Fruit fly (Drosophila melanogaster) whole organism, prepupa: ENCODE results near the gene CG9986.

ENCODE experiments used
- CG10631 ChIP-seq: fragments of 200-800 bp; sonication (Bioruptor generic); optimal IDR thresholded peaks from 2 replicates; lab custom pipeline; 2016; ENCODE audit warnings: missing biosample characterization, missing genetic modification characterization
- CG11294 ChIP-seq: fragments of 200-800 bp; sonication (Bioruptor generic); IDR thresholded peaks from 2 replicates; pipeline ENCODE4 v1.3.6; 2022; ENCODE audit warnings: missing biosample characterization, missing genetic modification characterization
- CG11762 ChIP-seq: fragments of 200-800 bp; sonication (Bioruptor generic); optimal IDR thresholded peaks from 3 replicates; lab custom pipeline; 2016; ENCODE audit warnings: missing biosample characterization, missing genetic modification characterization; ENCODE audit not compliant: insufficient read depth
- CG15336 ChIP-seq: fragments of 200-800 bp; sonication (Bioruptor generic); IDR thresholded peaks from 2 replicates; pipeline ENCODE4 v1.3.6; 2022; ENCODE audit warnings: missing biosample characterization, missing genetic modification characterization
- CG1621 ChIP-seq: fragments of 200-800 bp; sonication (Bioruptor generic); optimal IDR thresholded peaks from 3 replicates; lab custom pipeline; 2018; ENCODE audit warnings: missing biosample characterization, mild to moderate bottlenecking, missing genetic modification characterization
- CG16779 ChIP-seq: fragments of 200-800 bp; sonication (Bioruptor generic); optimal IDR thresholded peaks from 3 replicates; lab custom pipeline; 2017; ENCODE audit warnings: missing biosample characterization, mild to moderate bottlenecking, missing genetic modification characterization
- CG32006 ChIP-seq: fragments of 200-800 bp; sonication (Bioruptor generic); optimal IDR thresholded peaks from 3 replicates; lab custom pipeline; 2017; ENCODE audit warnings: missing biosample characterization, mild to moderate bottlenecking, missing genetic modification characterization
- CG3919 ChIP-seq: fragments of 200-800 bp; sonication (Bioruptor generic); optimal IDR thresholded peaks from 3 replicates; lab custom pipeline; 2016; ENCODE audit warnings: missing biosample characterization, missing genetic modification characterization
- CG6163 ChIP-seq: fragments of 200-800 bp; sonication (Bioruptor generic); IDR thresholded peaks from 3 replicates; pipeline ENCODE4 v1.3.6; 2022; ENCODE audit warnings: missing biosample characterization, missing genetic modification characterization
- CG6276 ChIP-seq: fragments of 200-800 bp; sonication (Bioruptor generic); optimal IDR thresholded peaks from 2 replicates; lab custom pipeline; 2017; ENCODE audit warnings: missing biosample characterization, mild to moderate bottlenecking, missing genetic modification characterization
- CG6808 ChIP-seq: fragments of 200-800 bp; sonication (Bioruptor generic); optimal IDR thresholded peaks from 3 replicates; lab custom pipeline; 2017; ENCODE audit warnings: missing biosample characterization, missing genetic modification characterization, mild to moderate bottlenecking, moderate library complexity, missing genetic modification reagents
- CG6854 ChIP-seq: fragments of 200-800 bp; sonication (Bioruptor generic); optimal IDR thresholded peaks from 2 replicates; lab custom pipeline; 2017; ENCODE audit warnings: missing biosample characterization, mild to moderate bottlenecking, missing genetic modification characterization
- CG7368 ChIP-seq: fragments of 200-800 bp; sonication (Bioruptor generic); optimal IDR thresholded peaks from 3 replicates; lab custom pipeline; 2016; ENCODE audit warnings: missing biosample characterization, missing genetic modification characterization
- CG8119 ChIP-seq: fragments of 200-800 bp; sonication (Bioruptor generic); IDR thresholded peaks from 3 replicates; pipeline ENCODE4 v1.3.6; 2022; ENCODE audit warnings: missing biosample characterization, missing genetic modification characterization
- CG8319 ChIP-seq: fragments of 200-800 bp; sonication (Bioruptor generic); optimal IDR thresholded peaks from 3 replicates; lab custom pipeline; 2016; ENCODE audit warnings: missing biosample characterization, missing genetic modification characterization
- CG9139 ChIP-seq: fragments of 200-800 bp; sonication (Bioruptor generic); optimal IDR thresholded peaks from 3 replicates; lab custom pipeline; 2017; ENCODE audit warnings: missing biosample characterization, mild to moderate bottlenecking, missing genetic modification characterization
- Eip75B ChIP-seq: fragments of 200-800 bp; sonication (Bioruptor generic); optimal IDR thresholded peaks from 3 replicates; lab custom pipeline; 2016; ENCODE audit warnings: missing biosample characterization, missing genetic modification characterization
- Eip78C ChIP-seq: fragments of 200-800 bp; sonication (Bioruptor generic); peaks from one replicate; lab custom pipeline; 2016; ENCODE audit warnings: missing biosample characterization, missing genetic modification characterization
- Eip93F ChIP-seq: fragments of 200-800 bp; sonication (Bioruptor generic); optimal IDR thresholded peaks from 2 replicates; lab custom pipeline; 2016; ENCODE audit warnings: missing biosample characterization, mild to moderate bottlenecking, missing genetic modification characterization
- Ets96B ChIP-seq: fragments of 200-800 bp; optimal IDR thresholded peaks from 2 replicates; lab custom pipeline; 2019; ENCODE audit warnings: missing biosample characterization, mild to moderate bottlenecking, missing genetic modification characterization, moderate library complexity
- Hr39 ChIP-seq: fragments of 200-800 bp; sonication (Bioruptor generic); optimal IDR thresholded peaks from 2 replicates; lab custom pipeline; 2016; ENCODE audit warnings: missing biosample characterization, missing genetic modification characterization
- Hr4 ChIP-seq: fragments of 200-800 bp; sonication (Bioruptor generic); optimal IDR thresholded peaks from 3 replicates; lab custom pipeline; 2016; ENCODE audit warnings: missing biosample characterization, missing genetic modification characterization
- OdsH ChIP-seq: fragments of 200-800 bp; sonication (Bioruptor generic); optimal IDR thresholded peaks from 3 replicates; lab custom pipeline; 2016; ENCODE audit warnings: missing biosample characterization, missing genetic modification characterization
- Smox ChIP-seq: fragments of 200-800 bp; sonication (Bioruptor generic); optimal IDR thresholded peaks from 3 replicates; lab custom pipeline; 2016; ENCODE audit warnings: missing biosample characterization, missing genetic modification characterization
- Sox102F ChIP-seq: fragments of 200-800 bp; sonication (Bioruptor generic); optimal IDR thresholded peaks from 2 replicates; lab custom pipeline; 2016; ENCODE audit warnings: missing biosample characterization, mild to moderate bottlenecking, missing genetic modification characterization
- Sox15 ChIP-seq: fragments of 200-800 bp; sonication (Bioruptor generic); optimal IDR thresholded peaks from 3 replicates; lab custom pipeline; 2016; ENCODE audit warnings: missing biosample characterization, missing genetic modification characterization
- achi ChIP-seq: fragments of 200-800 bp; sonication (Bioruptor generic); optimal IDR thresholded peaks from 3 replicates; lab custom pipeline; 2016; ENCODE audit warnings: missing biosample characterization, missing genetic modification characterization
- acj6 ChIP-seq: fragments of 200-800 bp; sonication (Bioruptor generic); optimal IDR thresholded peaks from 3 replicates; lab custom pipeline; 2016; ENCODE audit warnings: missing biosample characterization, missing genetic modification characterization
- cyc ChIP-seq: fragments of 200-800 bp; sonication (Bioruptor generic); optimal IDR thresholded peaks from 3 replicates; lab custom pipeline; 2016; ENCODE audit warnings: missing biosample characterization, missing genetic modification characterization
- dac ChIP-seq: fragments of 200-800 bp; sonication (Bioruptor generic); optimal IDR thresholded peaks from 2 replicates; lab custom pipeline; 2017; ENCODE audit warnings: missing biosample characterization, mild to moderate bottlenecking, missing genetic modification characterization
- fd59A ChIP-seq: fragments of 200-800 bp; sonication (Bioruptor generic); optimal IDR thresholded peaks from 2 replicates; lab custom pipeline; 2017; ENCODE audit warnings: missing biosample characterization, mild to moderate bottlenecking, missing genetic modification characterization, missing genetic modification reagents
- fd85E ChIP-seq: fragments of 200-800 bp; sonication (Bioruptor generic); optimal IDR thresholded peaks from 3 replicates; lab custom pipeline; 2016; ENCODE audit warnings: missing biosample characterization, missing genetic modification characterization
- fkh ChIP-seq: fragments of 200-800 bp; sonication (Bioruptor generic); optimal IDR thresholded peaks from 3 replicates; lab custom pipeline; 2017; ENCODE audit warnings: missing biosample characterization, mild to moderate bottlenecking, missing genetic modification characterization, moderate library complexity
- salr ChIP-seq, 2 experiments: fragments of 200-800 bp; sonication (Bioruptor generic); optimal IDR thresholded peaks; 3 replicates each; lab custom pipeline; 2016 to 2018; ENCODE audit warnings: missing biosample characterization in 2 of 2, missing genetic modification characterization in 2 of 2, mild to moderate bottlenecking in 1 of 2
- ss ChIP-seq, 2 experiments: fragments of 200-800 bp; sonication (Bioruptor generic); optimal IDR thresholded peaks; 2 replicates in 1 of 2; 3 replicates in 1 of 2; lab custom pipeline; 2017 to 2018; ENCODE audit warnings: mild to moderate bottlenecking in 2 of 2, missing biosample characterization in 2 of 2, missing genetic modification characterization in 2 of 2, moderate library complexity in 1 of 2
- svp ChIP-seq: fragments of 200-800 bp; sonication (Bioruptor generic); peaks from one replicate; lab custom pipeline; 2016; ENCODE audit warnings: missing biosample characterization, missing genetic modification characterization
- vri ChIP-seq: fragments of 200-800 bp; sonication (Bioruptor generic); optimal IDR thresholded peaks from 3 replicates; lab custom pipeline; 2016; ENCODE audit warnings: missing biosample characterization, mild to moderate bottlenecking, missing genetic modification characterization

Gene CG9986

DNA sequence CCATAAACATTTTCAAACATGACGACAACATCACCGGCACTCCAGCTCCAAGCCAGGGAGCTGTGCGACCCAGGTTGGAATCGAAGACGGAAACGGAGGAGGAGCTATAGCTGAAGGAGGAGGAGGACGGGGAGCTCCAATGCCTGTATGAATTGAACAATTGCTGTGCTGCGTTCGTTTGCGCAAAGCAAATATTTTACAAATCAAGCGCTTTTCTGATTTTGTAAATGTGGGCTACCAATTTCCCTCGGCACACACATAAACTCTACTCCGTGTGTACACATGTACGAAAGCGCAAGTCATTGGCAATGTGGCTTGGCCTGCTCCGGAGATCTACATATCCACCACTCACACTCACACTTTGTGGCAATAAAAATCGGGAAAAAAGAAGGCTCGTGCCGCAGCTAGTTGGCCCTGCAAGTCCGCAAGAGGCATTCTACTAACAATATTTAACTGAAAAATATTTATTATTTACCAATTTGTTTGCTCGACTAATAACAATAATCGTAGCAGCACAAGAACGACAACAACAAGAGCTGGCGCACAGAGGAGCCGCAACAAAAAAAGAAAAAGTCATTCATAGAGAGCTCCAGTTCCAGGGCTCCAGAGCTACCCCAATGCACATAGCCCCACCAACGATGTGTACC is 36.2 kb upstream of the CG9986 start (continued):
- TF ChIP-seq CG6854 (GFP tag; lab: Kevin White, UChicago) (no peak), CG1621 (tag; lab: Kevin White, UChicago) (peak; percentile 8), Hr39 (no peak), acj6 (no peak), CG6163 (GFP tag; lab: Robert Waterston, UW) (peak; percentile 39; the same call in 1 of the 3 replicates), CG15336 (GFP tag; lab: Robert Waterston, UW) (no peak), salr (GFP tag; optimal IDR thresholded peaks at IDR 0.05; lab: Kevin White, UChicago) (peak in 1 of 2 experiments; percentile 32), achi (no peak), fd59A (GFP tag; lab: Kevin White, UChicago) (no peak), CG10631 (peak; percentile 34), dac (GFP tag; lab: Kevin White, UChicago) (no peak), CG6276 (GFP tag; lab: Kevin White, UChicago) (no peak), Ets96B (tag; lab: Kevin White, UChicago) (no peak), Hr4 (no peak), CG32006 (GFP tag; lab: Kevin White, UChicago) (no peak), OdsH (GFP tag; lab: Kevin White, UChicago) (no peak), Eip93F (no peak), CG8119 (GFP tag; lab: Robert Waterston, UW) (no peak), CG6808 (GFP tag; lab: Kevin White, UChicago) (no peak), CG8319 (no peak), vri (GFP tag; lab: Kevin White, UChicago) (no peak), Eip75B (GFP tag; lab: Kevin White, UChicago) (no peak), fd85E (no peak), CG9139 (no peak), CG7368 (no peak), Smox (GFP tag; lab: Kevin White, UChicago) (no peak), fkh (GFP tag; lab: Kevin White, UChicago) (peak; percentile 98), svp (GFP tag; lab: Kevin White, UChicago) (peak; percentile 37), ss (GFP tag; optimal IDR thresholded peaks at IDR 0.05; lab: Kevin White, UChicago) (no peak), cyc (no peak), CG3919 (GFP tag; lab: Kevin White, UChicago) (no peak), Sox102F (no peak)
- TF ChIP-seq, all 60 proteins: peak for 8

dm6 chr3R:28570805-28571204 is 35.1 kb upstream of the CG9986 start:
- no peak for TF ChIP-seq Hr4
- TF ChIP-seq fkh (GFP tag; lab: Kevin White, UChicago), result peak; percentile 99
- TF ChIP-seq OdsH (GFP tag; lab: Kevin White, UChicago), result no peak
- no peak for TF ChIP-seq Ets96B (tag; lab: Kevin White, UChicago)
- no peak for TF ChIP-seq CG11294 (GFP tag; lab: Robert Waterston, UW)

DNA sequence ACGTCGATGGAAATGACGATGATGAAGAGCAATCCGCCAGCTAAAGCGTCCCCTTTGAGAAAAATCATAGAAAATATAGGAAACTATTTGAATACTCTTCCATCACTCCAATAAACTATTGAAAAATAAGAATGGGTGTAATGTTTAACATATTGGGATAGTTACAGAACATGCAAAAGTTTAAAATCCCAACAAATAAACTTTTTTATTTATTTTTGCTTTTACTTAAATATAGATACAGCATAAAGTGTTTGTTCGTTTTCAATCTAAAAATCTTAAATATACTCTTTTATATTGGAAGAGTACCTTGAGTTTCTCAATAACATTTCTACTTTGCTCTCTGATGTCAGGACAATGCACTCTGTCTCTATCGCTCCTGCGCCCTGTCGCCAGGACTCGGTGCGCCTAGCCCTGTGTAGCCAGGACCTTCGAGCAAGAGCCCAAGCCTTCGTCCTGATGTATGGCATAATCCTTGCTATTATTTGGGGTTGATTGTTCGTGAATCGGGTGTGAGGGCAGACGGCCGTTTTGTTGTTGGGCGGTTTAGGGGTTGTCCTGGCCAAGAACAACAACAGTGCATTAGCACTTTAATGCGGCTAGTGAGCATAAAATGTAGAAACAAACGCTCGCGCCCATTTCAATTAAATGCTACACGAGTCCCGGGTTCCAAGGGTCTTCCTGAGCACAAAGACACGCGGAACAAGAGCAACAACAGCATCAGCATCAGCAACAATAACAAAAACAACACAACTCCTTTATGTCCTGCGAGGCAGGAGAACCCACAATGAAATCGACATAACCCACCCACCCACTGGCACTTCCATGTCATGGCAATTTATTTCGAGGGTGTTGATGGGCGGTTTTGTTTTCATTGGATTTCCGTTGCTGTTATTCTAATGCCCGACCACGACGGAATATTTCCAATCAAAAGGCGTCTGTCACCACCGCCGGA is 32.9 kb upstream of the CG9986 start:
- no peak for TF ChIP-seq CG11762 (GFP tag; lab: Kevin White, UChicago)
- no peak for TF ChIP-seq fd59A (GFP tag; lab: Kevin White, UChicago)
- TF ChIP-seq Sox15 (GFP tag; lab: Kevin White, UChicago), result no peak
- TF ChIP-seq svp (GFP tag; lab: Kevin White, UChicago), result peak; percentile 63
- TF ChIP-seq Eip78C (GFP tag; lab: Kevin White, UChicago), result peak; percentile 21
- TF ChIP-seq CG16779, result no peak
